Worm (Caenorhabditis elegans): ENCODE measurements around the gene sars-1.

ce11 chrIV:10051088-10051487 is 47.6 kb downstream of the sars-1 start, which contains the start of gene T04B2.8:
- TF ChIP-seq snpc-1.2 (GFP tag; IDR thresholded peaks at IDR 0.05), result no peak
- no peak for TF ChIP-seq pha-4 (GFP tag; IDR thresholded peaks at IDR 0.05)
- no peak for TF ChIP-seq pha-4 (tag; optimal IDR thresholded peaks at IDR 0.05)

Measured in whole organism, L4 larva.